Worm (Caenorhabditis elegans) whole organism, early embryonic: Measurements from ENCODE around the gene W01F3.2.

ENCODE experiments used
- F13C5.2 ChIP-seq: sonication (generic microtip); optimal IDR thresholded peaks from 2 replicates; lab custom pipeline; 2017; ENCODE audit warnings: mild to moderate bottlenecking, missing genetic modification characterization, inconsistent platforms, missing compliant biosample characterization
- ama-1 ChIP-seq: fragments of 150-350 bp; optimal IDR thresholded peaks from 2 replicates; lab custom pipeline; 2014
- ceh-13 ChIP-seq: fragments of 200-800 bp; sonication (Bioruptor generic); optimal IDR thresholded peaks from 2 replicates; lab custom pipeline; 2018; ENCODE audit warnings: mild to moderate bottlenecking, missing genetic modification characterization, missing compliant biosample characterization
- flt-1 ChIP-seq: fragments of 200-800 bp; sonication (Bioruptor generic); IDR thresholded peaks from 2 replicates; pipeline ENCODE4 v1.3.6; 2022; ENCODE audit warnings: missing genetic modification characterization, missing compliant biosample characterization
- hnd-1 ChIP-seq: sonication (generic microtip); optimal IDR thresholded peaks from 2 replicates; lab custom pipeline; 2016; ENCODE audit warnings: missing genetic modification characterization, missing compliant biosample characterization
- pes-1 ChIP-seq: fragments of 200-800 bp; sonication (Bioruptor generic); IDR thresholded peaks from 2 replicates; pipeline ENCODE4 v1.3.6; 2022; ENCODE audit warnings: missing genetic modification reagents, missing genetic modification characterization, missing compliant biosample characterization
- sea-1 ChIP-seq: fragments of 200-800 bp; sonication (Bioruptor generic); conservative IDR thresholded peaks from 2 replicates; pipeline ENCODE4 v1.3.6; 2022; ENCODE audit warnings: missing genetic modification characterization, missing compliant biosample characterization
- tbx-11 ChIP-seq: fragments of 200-800 bp; sonication (Bioruptor generic); IDR thresholded peaks from 2 replicates; pipeline ENCODE4 v1.3.6; 2022; ENCODE audit warnings: missing genetic modification characterization, missing compliant biosample characterization
- tbx-37 ChIP-seq: fragments of 200-800 bp; sonication (Bioruptor generic); conservative IDR thresholded peaks from 2 replicates; pipeline ENCODE4 v1.3.6; 2022; ENCODE audit warnings: missing genetic modification reagents, missing genetic modification characterization, missing compliant biosample characterization
- tra-4 ChIP-seq: sonication (generic microtip); optimal IDR thresholded peaks from 2 replicates; lab custom pipeline; 2017; ENCODE audit warnings: missing genetic modification characterization, missing compliant biosample characterization

DNA sequence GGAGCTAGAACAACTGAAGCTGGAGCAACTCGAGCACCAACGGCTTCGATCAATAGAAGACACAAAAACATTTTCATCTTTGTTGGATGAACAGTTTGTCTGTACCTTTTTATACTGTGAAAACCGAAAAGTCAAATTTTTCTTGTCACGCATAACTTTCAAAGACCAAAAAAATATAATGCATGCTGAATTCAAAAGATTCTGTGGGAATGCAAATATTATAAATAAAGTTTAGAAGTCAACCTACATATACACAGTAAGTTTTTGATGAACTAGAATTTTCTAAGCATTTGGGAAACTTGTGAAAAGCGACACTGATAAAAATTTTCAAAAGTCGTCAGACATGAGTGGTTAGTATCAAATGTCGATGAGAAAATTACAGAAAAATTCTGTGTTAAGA, 26.5 kb upstream of the W01F3.2 start, which contains the start of gene F46B3.15:
- TF ChIP-seq pes-1 (GFP tag; lab: Robert Waterston, UW) (no peak), tbx-37 (no peak), ama-1 (no peak), tra-4 (no peak), ceh-13 (no peak), hnd-1 (no peak), flt-1 (GFP tag; lab: Robert Waterston, UW) (no peak), tbx-11 (GFP tag; lab: Robert Waterston, UW) (no peak), F13C5.2 (tag; lab: Kevin White, UChicago) (no peak), sea-1 (GFP tag; lab: Robert Waterston, UW) (no peak)
